Fruit fly (Drosophila melanogaster) whole organism, embryonic: ENCODE data around the gene CG31268.

Experiments used
- Atf-2 ChIP-seq: fragments of 200-800 bp; sonication (Bioruptor generic); optimal IDR thresholded peaks from 2 replicates; lab custom pipeline; 2016; ENCODE audit warnings: missing biosample characterization, missing genetic modification characterization
- CG10147 ChIP-seq: fragments of 200-800 bp; sonication (Bioruptor generic); optimal IDR thresholded peaks from 2 replicates; lab custom pipeline; 2019; ENCODE audit warnings: missing biosample characterization, mild to moderate bottlenecking, missing genetic modification characterization, moderate library complexity
- CG10267 ChIP-seq: fragments of 200-800 bp; sonication (Bioruptor generic); optimal IDR thresholded peaks from 2 replicates; lab custom pipeline; 2018; ENCODE audit warnings: missing biosample characterization, mild to moderate bottlenecking, missing genetic modification characterization, moderate library complexity
- CG10462 ChIP-seq: fragments of 200-800 bp; sonication (Bioruptor generic); optimal IDR thresholded peaks from 2 replicates; lab custom pipeline; 2016; ENCODE audit warnings: missing biosample characterization, missing genetic modification characterization
- CG10565 ChIP-seq: fragments of 200-800 bp; sonication (Bioruptor generic); optimal IDR thresholded peaks from 3 replicates; lab custom pipeline; 2016; ENCODE audit warnings: missing biosample characterization, mild to moderate bottlenecking, missing genetic modification characterization
- CG10654 ChIP-seq: fragments of 200-800 bp; sonication (Bioruptor generic); optimal IDR thresholded peaks from 2 replicates; lab custom pipeline; 2016; ENCODE audit warnings: missing biosample characterization, missing genetic modification characterization
- CG10959 ChIP-seq: fragments of 200-800 bp; sonication (Bioruptor generic); IDR thresholded peaks from 2 replicates; pipeline ENCODE4 v1.3.6; 2022; ENCODE audit warnings: missing biosample characterization, missing genetic modification characterization
- CG11560 ChIP-seq: fragments of 200-800 bp; sonication (Bioruptor generic); IDR thresholded peaks from 3 replicates; pipeline ENCODE4 v1.3.6; 2022; ENCODE audit warnings: missing biosample characterization, missing genetic modification characterization
- CG12071 ChIP-seq: fragments of 200-800 bp; sonication (Bioruptor generic); optimal IDR thresholded peaks from 3 replicates; lab custom pipeline; 2018; ENCODE audit warnings: missing biosample characterization, mild to moderate bottlenecking, missing genetic modification characterization
- CG13287 ChIP-seq: fragments of 200-800 bp; sonication (Bioruptor generic); IDR thresholded peaks from 2 replicates; pipeline ENCODE4 v1.3.6; 2022; ENCODE audit warnings: missing biosample characterization, missing genetic modification characterization; ENCODE audit not compliant: partially characterized antibody
- CG30020 ChIP-seq: fragments of 200-800 bp; optimal IDR thresholded peaks from 2 replicates; lab custom pipeline; 2019; ENCODE audit warnings: missing biosample characterization, mild to moderate bottlenecking, missing genetic modification characterization, moderate library complexity
- CG3163 ChIP-seq: fragments of 200-800 bp; sonication (Bioruptor generic); optimal IDR thresholded peaks from 3 replicates; lab custom pipeline; 2016; ENCODE audit warnings: missing biosample characterization, missing genetic modification characterization
- CG32532 ChIP-seq: fragments of 200-800 bp; sonication (Bioruptor generic); IDR thresholded peaks from 2 replicates; pipeline ENCODE4 v1.3.6; 2022; ENCODE audit warnings: missing biosample characterization, missing genetic modification characterization
- CG3847 ChIP-seq: fragments of 200-800 bp; sonication (Bioruptor generic); IDR thresholded peaks from 2 replicates; pipeline ENCODE4 v1.3.6; 2022; ENCODE audit warnings: missing biosample characterization, missing genetic modification characterization
- CG4328 ChIP-seq: fragments of 200-800 bp; sonication (Bioruptor generic); optimal IDR thresholded peaks from 3 replicates; lab custom pipeline; 2017; ENCODE audit warnings: missing biosample characterization, missing genetic modification reagents, missing genetic modification characterization
- CG4854 ChIP-seq: fragments of 200-800 bp; sonication (Bioruptor generic); optimal IDR thresholded peaks from 2 replicates; lab custom pipeline; 2016; ENCODE audit warnings: missing biosample characterization, missing genetic modification characterization, inconsistent platforms
- CG7839 ChIP-seq: fragments of 200-800 bp; sonication (Bioruptor generic); optimal IDR thresholded peaks from 3 replicates; lab custom pipeline; 2018; ENCODE audit warnings: missing biosample characterization, mild to moderate bottlenecking, missing genetic modification characterization, moderate library complexity
- CG8089 ChIP-seq: fragments of 200-800 bp; sonication (Bioruptor generic); optimal IDR thresholded peaks from 3 replicates; lab custom pipeline; 2016; ENCODE audit warnings: missing biosample characterization, missing genetic modification characterization
- CG9215 ChIP-seq: fragments of 200-800 bp; sonication (Bioruptor generic); IDR thresholded peaks from 2 replicates; pipeline ENCODE4 v1.3.6; 2022; ENCODE audit warnings: missing biosample characterization, missing genetic modification characterization
- CG9437 ChIP-seq: fragments of 200-800 bp; sonication (Bioruptor generic); optimal IDR thresholded peaks from 2 replicates; lab custom pipeline; 2018; ENCODE audit warnings: missing biosample characterization, mild to moderate bottlenecking, missing genetic modification characterization
- CG9876 ChIP-seq: fragments of 200-800 bp; sonication (Bioruptor generic); optimal IDR thresholded peaks from 2 replicates; lab custom pipeline; 2016; ENCODE audit warnings: missing biosample characterization, missing genetic modification characterization
- Chrac-16 ChIP-seq: fragments of 200-800 bp; sonication (Bioruptor generic); optimal IDR thresholded peaks from 3 replicates; lab custom pipeline; 2016; ENCODE audit warnings: missing biosample characterization, missing genetic modification characterization
- D19A ChIP-seq: fragments of 200-800 bp; optimal IDR thresholded peaks from 3 replicates; lab custom pipeline; 2019; ENCODE audit warnings: missing biosample characterization, mild to moderate bottlenecking, missing genetic modification characterization, moderate library complexity
- E2f2 ChIP-seq: fragments of 200-800 bp; sonication (Bioruptor generic); IDR thresholded peaks from 2 replicates; pipeline ENCODE4 v1.3.6; 2022; ENCODE audit warnings: missing biosample characterization, missing genetic modification characterization
- GATAe ChIP-seq: fragments of 200-800 bp; sonication (Bioruptor generic); conservative IDR thresholded peaks from 2 replicates; pipeline ENCODE4 v1.3.6; 2022; ENCODE audit warnings: missing biosample characterization, missing genetic modification characterization
- Hmr ChIP-seq: fragments of 200-800 bp; sonication (Bioruptor generic); optimal IDR thresholded peaks from 3 replicates; lab custom pipeline; 2017; ENCODE audit warnings: mild to moderate bottlenecking, missing biosample characterization, missing genetic modification reagents, missing genetic modification characterization
- Hr51 ChIP-seq, 2 experiments: fragments of 200-800 bp; sonication (Bioruptor generic); optimal IDR thresholded peaks; 2 replicates in 1 of 2; 3 replicates in 1 of 2; lab custom pipeline; 2016 to 2018; ENCODE audit warnings: missing biosample characterization in 2 of 2, missing genetic modification characterization in 2 of 2, mild to moderate bottlenecking in 1 of 2, moderate library complexity in 1 of 2
- MBD-R2 ChIP-seq: fragments of 200-800 bp; sonication (Bioruptor generic); IDR thresholded peaks from 2 replicates; pipeline ENCODE4 v1.3.6; 2022; ENCODE audit warnings: missing biosample characterization, missing genetic modification characterization
- Max ChIP-seq: fragments of 200-800 bp; sonication (Bioruptor generic); optimal IDR thresholded peaks from 2 replicates; lab custom pipeline; 2016; ENCODE audit warnings: missing biosample characterization, mild to moderate bottlenecking, missing genetic modification characterization
- Nf-YB ChIP-seq: fragments of 200-800 bp; sonication (Bioruptor generic); optimal IDR thresholded peaks from 3 replicates; lab custom pipeline; 2019; ENCODE audit warnings: missing biosample characterization, mild to moderate bottlenecking, missing genetic modification characterization, moderate library complexity
- Poxn ChIP-seq: fragments of 200-800 bp; sonication (Bioruptor generic); IDR thresholded peaks from 2 replicates; pipeline ENCODE4 v1.3.6; 2022; ENCODE audit warnings: missing biosample characterization, missing genetic modification characterization
- Six4 ChIP-seq: fragments of 200-800 bp; sonication (Bioruptor generic); optimal IDR thresholded peaks from 2 replicates; lab custom pipeline; 2016; ENCODE audit warnings: missing biosample characterization, missing genetic modification characterization
- Stat92E ChIP-seq, 3 experiments: fragments of >200 bp in 2 of 3; fragments of 200-800 bp in 1 of 3; sonication (Bioruptor generic) in 1 of 3; optimal IDR thresholded peaks; 2 replicates each; lab custom pipeline; 2017 to 2019; ENCODE audit warnings: missing biosample characterization in 3 of 3, missing genetic modification characterization in 3 of 3, mild to moderate bottlenecking in 1 of 3, moderate library complexity in 1 of 3
- al ChIP-seq: fragments of 200-800 bp; sonication (Bioruptor generic); IDR thresholded peaks from 2 replicates; pipeline ENCODE4 v1.3.6; 2022; ENCODE audit warnings: missing biosample characterization, missing genetic modification characterization
- ara ChIP-seq: fragments of 200-800 bp; sonication (Bioruptor generic); IDR thresholded peaks from 2 replicates; pipeline ENCODE4 v1.3.6; 2022; ENCODE audit warnings: missing biosample characterization, missing genetic modification characterization
- ash1 ChIP-seq: fragments of 200-800 bp; sonication (Bioruptor generic); optimal IDR thresholded peaks from 2 replicates; lab custom pipeline; 2018; ENCODE audit warnings: missing biosample characterization, mild to moderate bottlenecking, missing genetic modification characterization
- chm ChIP-seq: fragments of 200-800 bp; sonication (Bioruptor generic); IDR thresholded peaks from 2 replicates; pipeline ENCODE4 v1.3.6; 2022; ENCODE audit warnings: missing biosample characterization, missing genetic modification characterization
- dan ChIP-seq: fragments of 200-800 bp; sonication (Bioruptor generic); IDR thresholded peaks from 2 replicates; pipeline ENCODE4 v1.3.6; 2022; ENCODE audit warnings: missing biosample characterization, missing genetic modification characterization
- dmrt11E ChIP-seq: fragments of 200-800 bp; sonication (Bioruptor generic); optimal IDR thresholded peaks from 3 replicates; lab custom pipeline; 2018; ENCODE audit warnings: missing biosample characterization, mild to moderate bottlenecking, missing genetic modification characterization, moderate library complexity
- emc ChIP-seq: fragments of 200-800 bp; sonication (Bioruptor generic); optimal IDR thresholded peaks from 2 replicates; lab custom pipeline; 2016; ENCODE audit warnings: missing biosample characterization, missing genetic modification characterization
- ems ChIP-seq: fragments of 200-800 bp; sonication (Bioruptor generic); optimal IDR thresholded peaks from 3 replicates; lab custom pipeline; 2016; ENCODE audit warnings: missing biosample characterization, missing genetic modification characterization
- esg ChIP-seq: fragments of 200-800 bp; sonication (Bioruptor generic); conservative IDR thresholded peaks from 2 replicates; pipeline ENCODE4 v1.3.6; 2022; ENCODE audit warnings: missing biosample characterization, missing genetic modification characterization
- gro ChIP-seq: fragments of 200-800 bp; sonication (Bioruptor generic); optimal IDR thresholded peaks from 2 replicates; lab custom pipeline; 2016; ENCODE audit warnings: missing biosample characterization, missing genetic modification characterization
- klu ChIP-seq: fragments of 200-800 bp; sonication (Bioruptor generic); IDR thresholded peaks from 2 replicates; pipeline ENCODE4 v1.3.6; 2022; ENCODE audit warnings: missing biosample characterization, missing genetic modification characterization
- lov ChIP-seq, 2 experiments: fragments of 200-800 bp in 1 of 2; fragments of >200 bp in 1 of 2; sonication (Bioruptor generic) in 1 of 2; IDR thresholded peaks in 1 of 2; optimal IDR thresholded peaks in 1 of 2; 2 replicates in 1 of 2; 3 replicates in 1 of 2; pipeline versions ENCODE4 v1.3.6 to Lab custom; 2017 to 2022; ENCODE audit warnings: missing biosample characterization in 1 of 2, missing genetic modification characterization in 1 of 2
- nmo ChIP-seq: fragments of 200-800 bp; sonication (Bioruptor generic); optimal IDR thresholded peaks from 2 replicates; lab custom pipeline; 2018; ENCODE audit warnings: missing biosample characterization, mild to moderate bottlenecking, missing genetic modification characterization, moderate library complexity
- pfk ChIP-seq: fragments of 200-800 bp; sonication (Bioruptor generic); optimal IDR thresholded peaks from 2 replicates; lab custom pipeline; 2018; ENCODE audit warnings: missing biosample characterization, mild to moderate bottlenecking, missing genetic modification characterization, moderate library complexity
- pita ChIP-seq: fragments of 200-800 bp; sonication (Bioruptor generic); optimal IDR thresholded peaks from 2 replicates; lab custom pipeline; 2017; ENCODE audit warnings: missing biosample characterization, mild to moderate bottlenecking, missing genetic modification characterization
- sens-2 ChIP-seq: fragments of 200-800 bp; sonication (Bioruptor generic); IDR thresholded peaks from 2 replicates; pipeline ENCODE4 v1.3.6; 2022; ENCODE audit warnings: missing biosample characterization, missing genetic modification characterization

Gene CG31268

dm6 chr3R:17080666-17081358 lies 49.2 kb downstream of the CG31268 start (continued):
- TF ChIP-seq D19A (peak; percentile 93), emc (GFP tag; lab: Kevin White, UChicago) (peak; percentile 53), Atf-2 (GFP tag; lab: Kevin White, UChicago) (peak; percentile 87), CG10462 (GFP tag; lab: Kevin White, UChicago) (peak; percentile 94), dmrt11E (tag; lab: Kevin White, UChicago) (peak; percentile 96), pita (GFP tag; lab: Kevin White, UChicago) (no peak), CG32532 (GFP tag; lab: Robert Waterston, UW) (peak; percentile 94), MBD-R2 (GFP tag; lab: Robert Waterston, UW) (peak; percentile 66; the same call in 1 of the 2 replicates), dan (0 out of 2 replicates have a peak, but pooled peaks have one; percentile 35), CG13287 (no peak), nmo (GFP tag; lab: Kevin White, UChicago) (peak; percentile 97), CG8089 (GFP tag; lab: Kevin White, UChicago) (peak; percentile 83), CG10267 (tag; lab: Kevin White, UChicago) (peak; percentile 90), CG30020 (tag; lab: Kevin White, UChicago) (peak; percentile 77), Max (GFP tag; lab: Kevin White, UChicago) (peak; percentile 96), Nf-YB (GFP tag; lab: Kevin White, UChicago) (peak; percentile 86), Hmr (peak; percentile 97), lov (optimal IDR thresholded peaks at IDR 0.05; lab: Kevin White, UChicago) (no peak), lov (GFP tag; IDR thresholded peaks at IDR 0.05; lab: Robert Waterston, UW) (peak; percentile 90), klu (peak; percentile 91), CG9215 (GFP tag; lab: Robert Waterston, UW) (peak; percentile 85), CG7839 (tag; lab: Kevin White, UChicago) (peak; percentile 97), CG3163 (GFP tag; lab: Kevin White, UChicago) (peak; percentile 61), CG10147 (peak; percentile 88), Chrac-16 (peak; percentile 94), CG11560 (tag; lab: Robert Waterston, UW) (peak; percentile 80; the same call in 2 of the 3 replicates), Six4 (peak; percentile 94), chm (GFP tag; lab: Robert Waterston, UW) (peak; percentile 87), CG9437 (peak; percentile 94), gro (GFP tag; lab: Kevin White, UChicago) (peak; percentile 85), Hr51 (GFP tag; optimal IDR thresholded peaks at IDR 0.05; lab: Kevin White, UChicago) (peak; percentile 85 to 98), Stat92E (GFP tag; optimal IDR thresholded peaks at IDR 0.05; lab: Kevin White, UChicago) (peak in 1 of 3 experiments; percentile 86), GATAe (GFP tag; lab: Robert Waterston, UW) (peak; percentile 47), ara (GFP tag; lab: Robert Waterston, UW) (peak; percentile 88), CG4854 (GFP tag; lab: Kevin White, UChicago) (peak; percentile 87), sens-2 (GFP tag; lab: Robert Waterston, UW) (peak; percentile 66; the same call in 1 of the 2 replicates), ems (GFP tag; lab: Kevin White, UChicago) (peak; percentile 92), CG4328 (GFP tag; lab: Kevin White, UChicago) (peak; percentile 91), esg (GFP tag; lab: Robert Waterston, UW) (peak; percentile 91), CG10959 (GFP tag; lab: Robert Waterston, UW) (peak; percentile 77), al (GFP tag; lab: Robert Waterston, UW) (peak; percentile 85), CG12071 (GFP tag; lab: Kevin White, UChicago) (peak; percentile 90), pfk (GFP tag; lab: Kevin White, UChicago) (no peak), CG10565 (GFP tag; lab: Kevin White, UChicago) (peak; percentile 87), ash1 (GFP tag; lab: Kevin White, UChicago) (peak; percentile 55), CG10654 (peak; percentile 91), CG3847 (GFP tag; lab: Robert Waterston, UW) (peak; percentile 88), CG9876 (peak; percentile 50), Poxn (GFP tag; lab: Robert Waterston, UW) (peak; percentile 56), E2f2 (GFP tag; lab: Robert Waterston, UW) (peak; percentile 78)
